Worm (Caenorhabditis elegans): ENCODE measurements around the gene glc-1.

ce11 chrV:16183357-16183756, 36.1 kb upstream of the glc-1 start, which contains the start of gene srz-14:
- TF ChIP-seq him-1 (tag; optimal IDR thresholded peaks at IDR 0.05) = no peak
- no peak for TF ChIP-seq dao-5 (tag; optimal IDR thresholded peaks at IDR 0.05)
- TF ChIP-seq W03F9.2 (tag; optimal IDR thresholded peaks at IDR 0.05) = no peak

All from whole organism, L4/young adult.